Worm (Caenorhabditis elegans): ENCODE data around the gene K08B5.1.

DNA sequence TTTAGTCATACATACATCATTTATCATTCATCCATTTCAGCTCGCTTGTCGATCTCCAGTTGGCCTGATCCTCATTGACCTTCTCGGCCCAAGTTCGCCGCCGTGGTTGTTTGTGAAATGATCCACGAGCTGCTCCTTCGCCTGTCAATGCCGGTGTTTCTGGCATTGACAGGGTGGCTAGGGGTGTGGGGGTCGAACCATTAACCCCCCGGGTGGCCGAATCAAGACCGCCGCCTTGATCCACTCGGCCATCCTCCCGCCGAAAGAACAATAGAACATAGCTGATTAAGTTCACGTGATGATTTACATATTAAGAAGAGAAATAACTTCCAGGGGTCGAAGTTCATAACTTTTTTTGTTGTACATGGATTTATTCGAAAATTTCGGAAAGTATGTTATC lies 44.2 kb downstream of the K08B5.1 start, which contains the start of gene F59C12.4:
- no peak for TF ChIP-seq unc-39 (tag; optimal IDR thresholded peaks at IDR 0.05)
- TF ChIP-seq fos-1 (tag; optimal IDR thresholded peaks at IDR 0.05), result no peak
- TF ChIP-seq nhr-11 (tag; optimal IDR thresholded peaks at IDR 0.05), result no peak
- TF ChIP-seq elt-1 (tag; optimal IDR thresholded peaks at IDR 0.05), result no peak
- TF ChIP-seq fkh-10 (GFP tag; optimal IDR thresholded peaks at IDR 0.05), result no peak
- TF ChIP-seq aly-2 (tag; optimal IDR thresholded peaks at IDR 0.05), result no peak
- no peak for TF ChIP-seq daf-12 (tag; optimal IDR thresholded peaks at IDR 0.05)

Data from whole organism, L3 larva.